Worm (Caenorhabditis elegans): ENCODE results near the gene C14A4.9.

ce11 chrII:10578843-10579430 is 20.2 kb upstream of the C14A4.9 start, which contains the start of gene rpb-6:
- TF ChIP-seq snpc-4 (tag; optimal IDR thresholded peaks at IDR 0.05) (no peak), lin-13 (tag; optimal IDR thresholded peaks at IDR 0.05) (peak; percentile 9), nhr-76 (tag; optimal IDR thresholded peaks at IDR 0.05) (no peak), unc-39 (tag; optimal IDR thresholded peaks at IDR 0.05) (no peak), unc-62 (GFP tag; optimal IDR thresholded peaks at IDR 0.05) (no peak), ztf-11 (tag; optimal IDR thresholded peaks at IDR 0.05) (no peak), ceh-83 (GFP tag; optimal IDR thresholded peaks at IDR 0.05) (no peak), blmp-1 (tag; optimal IDR thresholded peaks at IDR 0.05) (no peak)
